Worm (Caenorhabditis elegans): ENCODE results near the gene Y62H9A.11.

The Y62H9A.11 gene

ce11 chrX:11896708-11897107, 10.5 kb downstream of the Y62H9A.11 start:
- TF ChIP-seq dve-1 (tag; optimal IDR thresholded peaks at IDR 0.05), result no peak
- no peak for TF ChIP-seq ref-2 (tag; optimal IDR thresholded peaks at IDR 0.05)
- no peak for TF ChIP-seq C08G9.2 (tag; optimal IDR thresholded peaks at IDR 0.05)
- no peak for TF ChIP-seq pax-1 (tag; optimal IDR thresholded peaks at IDR 0.05)
- TF ChIP-seq eyg-1 (tag; optimal IDR thresholded peaks at IDR 0.05), result no peak
- no peak for TF ChIP-seq ztf-16 (tag; optimal IDR thresholded peaks at IDR 0.05)
- no peak for TF ChIP-seq ceh-6 (GFP tag; optimal IDR thresholded peaks at IDR 0.05)
- no peak for TF ChIP-seq elt-2 (tag; optimal IDR thresholded peaks at IDR 0.05)
- TF ChIP-seq ceh-30 (tag; optimal IDR thresholded peaks at IDR 0.05), result no peak
- TF ChIP-seq ceh-18 (tag; optimal IDR thresholded peaks at IDR 0.05), result no peak

ce11 chrX:11892328-11892727, 14.8 kb downstream of the Y62H9A.11 start, which contains the start of gene Y62H9A.8:
Y62H9A.8 (minus strand) TSS chrX:11892428.
- TF ChIP-seq ets-4 (tag; optimal IDR thresholded peaks at IDR 0.05) (no peak), unc-42 (tag; optimal IDR thresholded peaks at IDR 0.05) (no peak), sox-4 (tag; optimal IDR thresholded peaks at IDR 0.05) (no peak), madf-2 (tag; optimal IDR thresholded peaks at IDR 0.05) (no peak), nhr-232 (tag; optimal IDR thresholded peaks at IDR 0.05) (no peak), ceh-24 (tag; optimal IDR thresholded peaks at IDR 0.05) (no peak), ceh-34 (tag; optimal IDR thresholded peaks at IDR 0.05) (no peak), ama-1 (optimal IDR thresholded peaks at IDR 0.05) (no peak), sdc-2 (tag; optimal IDR thresholded peaks at IDR 0.05) (no peak), T23F11.4 (GFP tag; optimal IDR thresholded peaks at IDR 0.05) (no peak), ztf-16 (tag; optimal IDR thresholded peaks at IDR 0.05) (no peak), pha-4 (tag; optimal IDR thresholded peaks at IDR 0.05) (no peak), pat-9 (tag; optimal IDR thresholded peaks at IDR 0.05) (no peak)

ce11 chrX:11885577-11885976, 21.6 kb downstream of the Y62H9A.11 start, which contains the start of gene Y62H9A.7:
Y62H9A.7 (minus strand) TSS chrX:11885677.
- no peak for TF ChIP-seq npax-4 (tag; optimal IDR thresholded peaks at IDR 0.05)
- no peak for TF ChIP-seq ref-2 (tag; optimal IDR thresholded peaks at IDR 0.05)
- no peak for TF ChIP-seq ceh-34 (tag; optimal IDR thresholded peaks at IDR 0.05)
- no peak for TF ChIP-seq hlh-30 (tag; optimal IDR thresholded peaks at IDR 0.05; ENCODE audit: insufficient read depth)
- TF ChIP-seq pros-1 (tag; optimal IDR thresholded peaks at IDR 0.05), result no peak
- TF ChIP-seq ahr-1 (tag; optimal IDR thresholded peaks at IDR 0.05), result no peak

- TF ChIP-seq C08G9.2 (tag; optimal IDR thresholded peaks at IDR 0.05) (no peak), hlh-15 (tag; optimal IDR thresholded peaks at IDR 0.05) (no peak), ceh-9 (tag; optimal IDR thresholded peaks at IDR 0.05) (no peak), hlh-8 (tag; optimal IDR thresholded peaks at IDR 0.05) (no peak), ref-2 (tag; optimal IDR thresholded peaks at IDR 0.05) (no peak), ceh-22 (tag; optimal IDR thresholded peaks at IDR 0.05) (no peak), C38D4.7 (GFP tag; optimal IDR thresholded peaks at IDR 0.05) (no peak), ttx-3 (tag; optimal IDR thresholded peaks at IDR 0.05) (no peak), odd-2 (tag; optimal IDR thresholded peaks at IDR 0.05) (no peak), pat-9 (tag; optimal IDR thresholded peaks at IDR 0.05) (no peak), pax-1 (tag; optimal IDR thresholded peaks at IDR 0.05) (no peak), tbx-7 (tag; optimal IDR thresholded peaks at IDR 0.05) (no peak), ceh-30 (tag; optimal IDR thresholded peaks at IDR 0.05) (no peak), pha-2 (tag; optimal IDR thresholded peaks at IDR 0.05) (no peak), Y22D7AL.16 (tag; optimal IDR thresholded peaks at IDR 0.05) (no peak), nhr-232 (tag; optimal IDR thresholded peaks at IDR 0.05) (no peak), madf-2 (tag; optimal IDR thresholded peaks at IDR 0.05) (no peak), pros-1 (tag; optimal IDR thresholded peaks at IDR 0.05) (no peak), K09A11.1 (tag; optimal IDR thresholded peaks at IDR 0.05; ENCODE audit: insufficient read depth) (no peak), fkh-6 (tag; optimal IDR thresholded peaks at IDR 0.05) (no peak)
These were observed 24.4 kb downstream of the Y62H9A.11 start, which contains the start of the genes Y62H9A.5 and ule-5 for ce11 chrX:11882800-11883199. Y62H9A.5 (minus strand) TSS chrX:11882900. ule-5 (plus strand) TSS chrX:11883127.
